Fruit fly (Drosophila melanogaster) whole organism, embryonic: Measurements from ENCODE around the gene CG31957.

Source experiments
- CG10267 ChIP-seq: fragments of 200-800 bp; sonication (Bioruptor generic); optimal IDR thresholded peaks from 2 replicates; lab custom pipeline; 2018; ENCODE audit warnings: missing biosample characterization, mild to moderate bottlenecking, missing genetic modification characterization, moderate library complexity
- CG11093 ChIP-seq: fragments of 200-800 bp; sonication (Bioruptor generic); IDR thresholded peaks from 3 replicates; pipeline ENCODE4 v1.3.6; 2022; ENCODE audit warnings: missing biosample characterization, missing genetic modification characterization
- CG11504 ChIP-seq: fragments of 200-800 bp; sonication (Bioruptor generic); optimal IDR thresholded peaks from 3 replicates; lab custom pipeline; 2019; ENCODE audit warnings: missing biosample characterization, mild to moderate bottlenecking, missing genetic modification characterization, moderate library complexity
- CG12071 ChIP-seq: fragments of 200-800 bp; sonication (Bioruptor generic); optimal IDR thresholded peaks from 3 replicates; lab custom pipeline; 2018; ENCODE audit warnings: missing biosample characterization, mild to moderate bottlenecking, missing genetic modification characterization
- CG12219 ChIP-seq: fragments of 200-800 bp; sonication (Bioruptor generic); optimal IDR thresholded peaks from 3 replicates; lab custom pipeline; 2018; ENCODE audit warnings: missing biosample characterization, mild to moderate bottlenecking, missing genetic modification characterization
- CG12299 ChIP-seq: fragments of 200-800 bp; sonication (Bioruptor generic); optimal IDR thresholded peaks from 2 replicates; lab custom pipeline; 2018; ENCODE audit warnings: missing biosample characterization, mild to moderate bottlenecking, missing genetic modification characterization
- CG13123 ChIP-seq: fragments of 200-800 bp; sonication (Bioruptor generic); optimal IDR thresholded peaks from 2 replicates; lab custom pipeline; 2016; ENCODE audit warnings: missing biosample characterization, missing genetic modification characterization
- CG14014 ChIP-seq: fragments of 200-800 bp; sonication (Bioruptor generic); IDR thresholded peaks from 2 replicates; pipeline ENCODE4 v1.3.6; 2022; ENCODE audit warnings: missing biosample characterization, missing genetic modification characterization
- CG14965 ChIP-seq: fragments of 200-800 bp; sonication (Bioruptor generic); optimal IDR thresholded peaks from 2 replicates; lab custom pipeline; 2016; ENCODE audit warnings: missing biosample characterization, missing genetic modification characterization, borderline replicate concordance
- CG1647 ChIP-seq: fragments of 200-800 bp; sonication (Bioruptor generic); optimal IDR thresholded peaks from 3 replicates; lab custom pipeline; 2016; ENCODE audit warnings: missing biosample characterization, missing genetic modification characterization
- CG18262 ChIP-seq: fragments of 200-800 bp; optimal IDR thresholded peaks from 3 replicates; lab custom pipeline; 2019; ENCODE audit warnings: missing biosample characterization, mild to moderate bottlenecking, missing genetic modification characterization, moderate library complexity
- CG1832 ChIP-seq: fragments of 200-800 bp; sonication (Bioruptor generic); optimal IDR thresholded peaks from 2 replicates; lab custom pipeline; 2017; ENCODE audit warnings: missing biosample characterization, mild to moderate bottlenecking, missing genetic modification characterization, inconsistent platforms
- CG18476 ChIP-seq: fragments of 200-800 bp; sonication (Bioruptor generic); optimal IDR thresholded peaks from 2 replicates; lab custom pipeline; 2016; ENCODE audit warnings: missing biosample characterization, mild to moderate bottlenecking, missing genetic modification characterization
- CG18599 ChIP-seq: fragments of 200-800 bp; sonication (Bioruptor generic); optimal IDR thresholded peaks from 3 replicates; lab custom pipeline; 2017; ENCODE audit warnings: missing biosample characterization, missing genetic modification characterization, mild to moderate bottlenecking, moderate library complexity, missing genetic modification reagents
- CG30403 ChIP-seq: fragments of 200-800 bp; sonication (Bioruptor generic); optimal IDR thresholded peaks from 3 replicates; lab custom pipeline; 2016; ENCODE audit warnings: missing biosample characterization, missing genetic modification characterization
- CG4617 ChIP-seq: fragments of 200-800 bp; sonication (Bioruptor generic); optimal IDR thresholded peaks from 3 replicates; lab custom pipeline; 2016; ENCODE audit warnings: missing biosample characterization, missing genetic modification characterization, borderline replicate concordance
- CG6175 ChIP-seq: fragments of 200-800 bp; sonication (Bioruptor generic); IDR thresholded peaks from 3 replicates; pipeline ENCODE4 v1.3.6; 2022; ENCODE audit warnings: missing biosample characterization, missing genetic modification characterization
- CG6765 ChIP-seq: fragments of 200-800 bp; sonication (Bioruptor generic); optimal IDR thresholded peaks from 3 replicates; lab custom pipeline; 2017; ENCODE audit warnings: missing biosample characterization, mild to moderate bottlenecking, missing genetic modification characterization
- CG7786 ChIP-seq: fragments of 200-800 bp; sonication (Bioruptor generic); optimal IDR thresholded peaks from 2 replicates; lab custom pipeline; 2016; ENCODE audit warnings: missing biosample characterization, missing genetic modification characterization
- CG9609 ChIP-seq: fragments of 200-800 bp; sonication (Bioruptor generic); optimal IDR thresholded peaks from 3 replicates; lab custom pipeline; 2016; ENCODE audit warnings: missing biosample characterization, missing genetic modification characterization
- CG9932 ChIP-seq: fragments of 200-800 bp; sonication (Bioruptor generic); IDR thresholded peaks from 2 replicates; pipeline ENCODE4 v1.3.6; 2022; ENCODE audit warnings: missing biosample characterization, missing genetic modification characterization
- Dll ChIP-seq: fragments of 200-800 bp; sonication (Bioruptor generic); IDR thresholded peaks from 4 replicates; pipeline ENCODE4 v1.3.6; 2022; ENCODE audit warnings: missing biosample characterization, missing genetic modification characterization; ENCODE audit not compliant: partially characterized antibody
- Doc3 ChIP-seq: fragments of 200-800 bp; sonication (Bioruptor generic); IDR thresholded peaks from 3 replicates; pipeline ENCODE4 v1.3.6; 2022; ENCODE audit warnings: missing biosample characterization, missing genetic modification characterization; ENCODE audit not compliant: partially characterized antibody
- Dref ChIP-seq: fragments of 200-800 bp; sonication (Bioruptor generic); IDR thresholded peaks from 2 replicates; pipeline ENCODE4 v1.3.6; 2022; ENCODE audit warnings: missing biosample characterization, missing genetic modification characterization
- Ets65A ChIP-seq: fragments of 200-800 bp; sonication (Bioruptor generic); peaks from one replicate; lab custom pipeline; 2016; ENCODE audit warnings: missing biosample characterization, missing genetic modification characterization
- Fer2 ChIP-seq: fragments of 200-800 bp; sonication (Bioruptor generic); optimal IDR thresholded peaks from 2 replicates; lab custom pipeline; 2018; ENCODE audit warnings: missing biosample characterization, mild to moderate bottlenecking, missing genetic modification characterization, moderate library complexity
- Gsc ChIP-seq: fragments of 200-800 bp; sonication (Bioruptor generic); IDR thresholded peaks from 2 replicates; pipeline ENCODE4 v1.3.6; 2022; ENCODE audit warnings: missing biosample characterization, missing genetic modification characterization
- HHEX ChIP-seq: fragments of 200-800 bp; sonication (Bioruptor generic); optimal IDR thresholded peaks from 3 replicates; lab custom pipeline; 2017; ENCODE audit warnings: missing biosample characterization, mild to moderate bottlenecking, missing genetic modification characterization, missing genetic modification reagents
- HmgZ ChIP-seq: fragments of 200-800 bp; sonication (Bioruptor generic); optimal IDR thresholded peaks from 2 replicates; lab custom pipeline; 2018; ENCODE audit warnings: missing biosample characterization, mild to moderate bottlenecking, missing genetic modification characterization
- Hr39 ChIP-seq: fragments of >200 bp; optimal IDR thresholded peaks from 2 replicates; lab custom pipeline; 2017
- Ptx1 ChIP-seq: fragments of 200-800 bp; sonication (Bioruptor generic); IDR thresholded peaks from 2 replicates; pipeline ENCODE4 v1.3.6; 2022; ENCODE audit warnings: missing biosample characterization, missing genetic modification characterization
- Sox100B ChIP-seq: fragments of 200-800 bp; sonication (Bioruptor generic); optimal IDR thresholded peaks from 3 replicates; lab custom pipeline; 2018; ENCODE audit warnings: missing biosample characterization, mild to moderate bottlenecking, missing genetic modification characterization
- Usf ChIP-seq: fragments of 200-800 bp; sonication (Bioruptor generic); optimal IDR thresholded peaks from 2 replicates; lab custom pipeline; 2017; ENCODE audit warnings: missing genotype, missing biosample characterization, missing genetic modification characterization
- ems ChIP-seq: fragments of 200-800 bp; sonication (Bioruptor generic); optimal IDR thresholded peaks from 3 replicates; lab custom pipeline; 2016; ENCODE audit warnings: missing biosample characterization, missing genetic modification characterization
- exex ChIP-seq: fragments of 200-800 bp; sonication (Bioruptor generic); optimal IDR thresholded peaks from 4 replicates; lab custom pipeline; 2018; ENCODE audit warnings: missing biosample characterization, mild to moderate bottlenecking, missing genetic modification characterization, moderate library complexity
- fd64A ChIP-seq: fragments of 200-800 bp; sonication (Bioruptor generic); optimal IDR thresholded peaks from 3 replicates; lab custom pipeline; 2018; ENCODE audit warnings: missing biosample characterization, mild to moderate bottlenecking, missing genetic modification characterization
- her ChIP-seq: fragments of 200-800 bp; sonication (Bioruptor generic); optimal IDR thresholded peaks from 2 replicates; lab custom pipeline; 2016; ENCODE audit warnings: missing biosample characterization, missing genetic modification characterization
- klu ChIP-seq: fragments of 200-800 bp; sonication (Bioruptor generic); IDR thresholded peaks from 2 replicates; pipeline ENCODE4 v1.3.6; 2022; ENCODE audit warnings: missing biosample characterization, missing genetic modification characterization
- otp ChIP-seq: fragments of 200-800 bp; sonication (Bioruptor generic); IDR thresholded peaks from 3 replicates; pipeline ENCODE4, ENCODE4 v1.3.6; 2022; ENCODE audit warnings: missing biosample characterization, missing genetic modification characterization
- row ChIP-seq: fragments of 200-800 bp; sonication (Bioruptor generic); IDR thresholded peaks from 3 replicates; pipeline ENCODE4 v1.3.6; 2022; ENCODE audit warnings: missing biosample characterization, missing genetic modification characterization
- sc ChIP-seq, 3 experiments: fragments of >200 bp in 2 of 3; fragments of 200-800 bp in 1 of 3; sonication (Bioruptor generic) in 1 of 3; optimal IDR thresholded peaks; 2 replicates in 2 of 3; 3 replicates in 1 of 3; lab custom pipeline; 2017; ENCODE audit warnings: mild to moderate bottlenecking in 1 of 3, missing biosample characterization in 1 of 3, missing genetic modification characterization in 1 of 3, missing genetic modification reagents in 1 of 3
- sens-2 ChIP-seq: fragments of 200-800 bp; sonication (Bioruptor generic); IDR thresholded peaks from 2 replicates; pipeline ENCODE4 v1.3.6; 2022; ENCODE audit warnings: missing biosample characterization, missing genetic modification characterization
- sim ChIP-seq: fragments of 200-800 bp; sonication (Bioruptor generic); IDR thresholded peaks from 2 replicates; pipeline ENCODE4 v1.3.6; 2022; ENCODE audit warnings: missing biosample characterization, missing genetic modification characterization
- slp2 ChIP-seq: fragments of 200-800 bp; sonication (Bioruptor generic); optimal IDR thresholded peaks from 2 replicates; lab custom pipeline; 2016; ENCODE audit warnings: missing biosample characterization, missing genetic modification characterization
- tup ChIP-seq: fragments of 200-800 bp; sonication (Bioruptor generic); optimal IDR thresholded peaks from 2 replicates; lab custom pipeline; 2016; ENCODE audit warnings: missing biosample characterization, mild to moderate bottlenecking, missing genetic modification characterization, moderate library complexity
- vvl ChIP-seq: fragments of 200-800 bp; sonication (Bioruptor generic); IDR thresholded peaks from 2 replicates; pipeline ENCODE4 v1.3.6; 2022; ENCODE audit warnings: missing biosample characterization, missing genetic modification characterization
- wdn ChIP-seq: fragments of 200-800 bp; sonication (Bioruptor generic); IDR thresholded peaks from 2 replicates; pipeline ENCODE4 v1.3.6; 2022; ENCODE audit warnings: missing biosample characterization, missing genetic modification characterization
- wor ChIP-seq: fragments of 200-800 bp; sonication (Bioruptor generic); IDR thresholded peaks from 2 replicates; pipeline ENCODE4 v1.3.6; 2022; ENCODE audit warnings: missing biosample characterization, missing genetic modification characterization
- yki ChIP-seq: fragments of >200 bp; optimal IDR thresholded peaks from 3 replicates; lab custom pipeline; 2018
- zen2 ChIP-seq: fragments of 200-800 bp; sonication (Bioruptor generic); IDR thresholded peaks from 3 replicates; pipeline ENCODE4 v1.3.6; 2022; ENCODE audit warnings: missing biosample characterization, missing genetic modification characterization; ENCODE audit not compliant: partially characterized antibody
- zfh2 ChIP-seq: fragments of 200-800 bp; sonication (Bioruptor generic); optimal IDR thresholded peaks from 2 replicates; lab custom pipeline; 2016; ENCODE audit warnings: missing biosample characterization, missing genetic modification characterization

CG31957 gene

DNA sequence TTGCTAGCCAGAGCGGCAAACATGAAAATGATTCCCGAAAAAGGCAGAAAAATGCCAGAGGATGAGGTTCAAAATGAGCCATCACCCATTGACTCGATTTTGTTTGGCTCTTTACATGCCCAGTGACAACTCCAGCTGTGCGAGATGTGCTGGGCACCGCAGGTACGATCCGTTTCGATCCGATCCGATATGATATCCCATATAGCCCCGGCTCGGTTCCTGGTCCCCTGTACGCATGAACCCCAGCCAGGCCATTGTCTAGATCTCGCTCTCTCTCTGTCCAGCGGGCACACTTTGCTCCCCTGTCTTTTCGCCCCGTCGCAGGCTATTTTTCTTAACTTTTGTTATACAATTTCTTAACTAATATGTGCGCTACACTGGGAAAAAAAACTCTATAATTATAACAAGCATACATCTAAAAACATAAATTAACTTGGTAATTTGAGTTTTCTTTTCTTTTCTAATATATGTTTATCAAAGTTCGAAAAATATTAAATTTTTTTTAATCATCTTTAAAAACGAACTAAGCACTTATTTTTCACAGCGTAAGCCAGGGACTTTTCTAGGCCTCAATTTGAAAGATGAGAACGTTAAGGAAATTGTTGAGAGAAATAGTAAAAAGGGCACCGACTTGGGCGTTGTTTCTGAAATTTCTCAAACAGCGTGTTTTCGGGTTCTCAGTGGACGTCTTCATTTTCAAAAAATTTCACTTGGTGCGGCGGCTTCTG, 44.7 kb downstream of the CG31957 start (continued):
- TF ChIP-seq Dll (GFP tag; lab: Robert Waterston, UW) (no peak), CG1832 (GFP tag; lab: Kevin White, UChicago) (no peak), zfh2 (GFP tag; lab: Kevin White, UChicago) (no peak), CG7786 (GFP tag; lab: Kevin White, UChicago) (no peak), otp (GFP tag; lab: Robert Waterston, UW) (no peak), Doc3 (GFP tag; lab: Robert Waterston, UW) (no peak), slp2 (GFP tag; lab: Kevin White, UChicago) (peak; percentile 38), klu (GFP tag; lab: Robert Waterston, UW) (no peak), Ptx1 (GFP tag; lab: Robert Waterston, UW) (peak; percentile 32; the same call in 1 of the 2 replicates), HHEX (GFP tag; lab: Kevin White, UChicago) (no peak), CG30403 (peak; percentile 74), CG11504 (no peak), CG18262 (peak; percentile 97), zen2 (GFP tag; lab: Robert Waterston, UW) (no peak), tup (GFP tag; lab: Kevin White, UChicago) (no peak), sens-2 (peak; percentile 72), ems (GFP tag; lab: Kevin White, UChicago) (no peak), wor (GFP tag; lab: Robert Waterston, UW) (no peak), Hr39 (lab: Kevin White, UChicago) (no peak), CG4617 (GFP tag; lab: Kevin White, UChicago) (peak; percentile 13), CG11093 (no peak), sc (optimal IDR thresholded peaks at IDR 0.05; lab: Kevin White, UChicago) (no peak), sc (GFP tag; optimal IDR thresholded peaks at IDR 0.05; lab: Kevin White, UChicago) (peak; percentile 66), CG9609 (peak; percentile 16), HmgZ (no peak), sim (GFP tag; lab: Robert Waterston, UW) (peak; percentile 70), CG18599 (GFP tag; lab: Kevin White, UChicago) (peak; percentile 40), vvl (GFP tag; lab: Robert Waterston, UW) (peak; percentile 62), row (GFP tag; lab: Robert Waterston, UW) (peak; percentile 74), Usf (GFP tag; lab: Kevin White, UChicago) (peak; percentile 66), CG18476 (GFP tag; lab: Kevin White, UChicago) (peak; percentile 36), fd64A (GFP tag; lab: Kevin White, UChicago) (no peak), CG13123 (GFP tag; lab: Kevin White, UChicago) (peak; percentile 23), CG10267 (tag; lab: Kevin White, UChicago) (peak; percentile 91), Sox100B (GFP tag; lab: Kevin White, UChicago) (peak; percentile 74), Dref (no peak), Fer2 (tag; lab: Kevin White, UChicago) (no peak), wdn (GFP tag; lab: Robert Waterston, UW) (no peak), CG14965 (GFP tag; lab: Kevin White, UChicago) (no peak), CG1647 (GFP tag; lab: Kevin White, UChicago) (no peak), CG12071 (GFP tag; lab: Kevin White, UChicago) (no peak), yki (no peak), CG12299 (tag; lab: Kevin White, UChicago) (no peak), CG6175 (no peak), CG12219 (no peak), Gsc (GFP tag; lab: Robert Waterston, UW) (no peak), exex (tag; lab: Kevin White, UChicago) (no peak), Ets65A (GFP tag; lab: Kevin White, UChicago) (peak; percentile 94), CG14014 (GFP tag; lab: Robert Waterston, UW) (no peak), her (GFP tag; lab: Kevin White, UChicago) (no peak), CG9932 (GFP tag; lab: Robert Waterston, UW) (no peak), CG6765 (GFP tag; lab: Kevin White, UChicago) (no peak)
